Worm (Caenorhabditis elegans) whole organism, L4 larva: ENCODE results near the gene Y57G11B.2.

Source experiments
- F44E2.7 ChIP-seq: fragments of 200-800 bp; sonication (Bioruptor generic); IDR thresholded peaks from 2 replicates; pipeline ENCODE4 v2.1.2; 2022; ENCODE audit warnings: missing genetic modification characterization, missing compliant biosample characterization
- F49E8.2 ChIP-seq: sonication (generic microtip); optimal IDR thresholded peaks from 2 replicates; lab custom pipeline; 2016; ENCODE audit warnings: missing compliant biosample characterization, mild to moderate bottlenecking, missing genetic modification characterization, borderline replicate concordance
- R02D3.7 ChIP-seq: fragments of 150-350 bp; sonication (generic microtip); optimal IDR thresholded peaks from 3 replicates; lab custom pipeline; 2014; ENCODE audit warnings: missing biosample characterization, missing genetic modification characterization
- Y5F2A.4 ChIP-seq: fragments of 200-800 bp; sonication (Bioruptor generic); optimal IDR thresholded peaks from 2 replicates; lab custom pipeline; 2018; ENCODE audit warnings: mild to moderate bottlenecking, missing genetic modification characterization, missing compliant biosample characterization
- aha-1 ChIP-seq: fragments of 150-350 bp; peaks from one replicate; lab custom pipeline; 2014; ENCODE audit warnings: missing biosample characterization, missing genetic modification characterization
- aly-2 ChIP-seq: sonication (generic microtip); optimal IDR thresholded peaks from 2 replicates; lab custom pipeline; 2018; ENCODE audit warnings: missing biosample characterization, missing genetic modification characterization
- ceh-20 ChIP-seq: fragments of 200-800 bp; sonication (Bioruptor generic); IDR thresholded peaks from 2 replicates; pipeline ENCODE4 v1.3.6; 2022; ENCODE audit warnings: missing genetic modification reagents, missing genetic modification characterization, missing compliant biosample characterization
- daf-16 ChIP-seq, 3 experiments: sonication (generic microtip); optimal IDR thresholded peaks; 2 replicates each; lab custom pipeline; 2016 to 2017; ENCODE audit warnings: missing genetic modification characterization in 3 of 3, missing genetic modification reagents in 3 of 3, mild to moderate bottlenecking in 2 of 3, missing compliant biosample characterization in 2 of 3, missing biosample characterization in 1 of 3, moderate library complexity in 1 of 3
- egl-43 ChIP-seq: fragments of 200-800 bp; sonication (Bioruptor generic); IDR thresholded peaks from 2 replicates; pipeline ENCODE4 v1.3.6; 2022; ENCODE audit warnings: missing genetic modification reagents, missing genetic modification characterization, missing compliant biosample characterization
- hlh-11 ChIP-seq: fragments of 200-800 bp; sonication (Bioruptor generic); optimal IDR thresholded peaks from 2 replicates; lab custom pipeline; 2018; ENCODE audit warnings: mild to moderate bottlenecking, missing genetic modification characterization, missing compliant biosample characterization
- hmg-1.1 ChIP-seq: fragments of 200-800 bp; sonication (Bioruptor generic); IDR thresholded peaks from 2 replicates; pipeline ENCODE4 v1.3.6; 2022; ENCODE audit warnings: missing genetic modification reagents, missing genetic modification characterization, missing compliant biosample characterization
- lin-15B ChIP-seq: fragments of 150-350 bp; sonication (generic microtip); optimal IDR thresholded peaks from 3 replicates; lab custom pipeline; 2014; ENCODE audit warnings: missing biosample characterization, missing genetic modification characterization
- lir-3 ChIP-seq: sonication (generic microtip); optimal IDR thresholded peaks from 2 replicates; lab custom pipeline; 2016; ENCODE audit warnings: mild to moderate bottlenecking, missing genetic modification characterization, missing compliant biosample characterization
- madf-5 ChIP-seq, 2 experiments: fragments of 200-800 bp; sonication (Bioruptor generic); IDR thresholded peaks; 2 replicates each; pipeline ENCODE4 v1.3.6; 2022; ENCODE audit warnings: missing compliant biosample characterization in 2 of 2, missing genetic modification characterization in 2 of 2
- nhr-102 ChIP-seq: sonication (generic microtip); optimal IDR thresholded peaks from 2 replicates; lab custom pipeline; 2016; ENCODE audit warnings: mild to moderate bottlenecking, missing genetic modification characterization, moderate library complexity, missing compliant biosample characterization
- nhr-237 ChIP-seq: sonication (generic microtip); optimal IDR thresholded peaks from 2 replicates; lab custom pipeline; 2017; ENCODE audit warnings: missing biosample characterization, missing genetic modification characterization
- nhr-25 ChIP-seq: sonication (generic microtip); optimal IDR thresholded peaks from 2 replicates; lab custom pipeline; 2017; ENCODE audit warnings: missing genetic modification characterization, mild to moderate bottlenecking, missing compliant biosample characterization, antibody characterized with exemption, moderate library complexity, borderline replicate concordance; ENCODE audit not compliant: insufficient read depth
- nhr-76 ChIP-seq: fragments of 150-350 bp; optimal IDR thresholded peaks from 2 replicates; lab custom pipeline; 2014; ENCODE audit warnings: missing biosample characterization, missing genetic modification characterization
- pha-4 ChIP-seq, 2 experiments: fragments of 150-350 bp in 1 of 2; fragments of 200-800 bp in 1 of 2; sonication (Bioruptor generic) in 1 of 2; IDR thresholded peaks in 1 of 2; optimal IDR thresholded peaks in 1 of 2; 2 replicates each; pipeline versions ENCODE4 v1.3.6 to Lab custom; 2014 to 2022; ENCODE audit warnings: missing genetic modification characterization in 2 of 2, missing genetic modification reagents in 2 of 2, missing biosample characterization in 1 of 2, missing compliant biosample characterization in 1 of 2
- pqm-1 ChIP-seq: sonication (generic microtip); optimal IDR thresholded peaks from 2 replicates; lab custom pipeline; 2017; ENCODE audit warnings: missing biosample characterization, missing genetic modification characterization
- saeg-2 ChIP-seq: fragments of 200-800 bp; sonication (Bioruptor generic); IDR thresholded peaks from 2 replicates; pipeline ENCODE4 v1.3.6; 2022; ENCODE audit warnings: missing genetic modification reagents, missing genetic modification characterization, missing compliant biosample characterization
- skn-1 ChIP-seq: fragments of 150-350 bp; optimal IDR thresholded peaks from 2 replicates; lab custom pipeline; 2014; ENCODE audit warnings: missing biosample characterization, missing genetic modification characterization
- snpc-1.2 ChIP-seq: fragments of 200-800 bp; sonication (Bioruptor generic); IDR thresholded peaks from 2 replicates; pipeline ENCODE4 v1.3.6; 2022; ENCODE audit warnings: missing genetic modification reagents, missing genetic modification characterization, missing compliant biosample characterization
- spr-3 ChIP-seq: fragments of 200-800 bp; sonication (Bioruptor generic); optimal IDR thresholded peaks from 2 replicates; lab custom pipeline; 2018; ENCODE audit warnings: mild to moderate bottlenecking, missing genetic modification characterization, missing compliant biosample characterization
- unc-62 ChIP-seq, 3 experiments: fragments of 150-350 bp in 1 of 3; sonication (generic microtip); optimal IDR thresholded peaks in 2 of 3; peaks in 1 of 3; 1 replicate in 1 of 3; 2 replicates in 2 of 3; lab custom pipeline; 2014 to 2017; ENCODE audit warnings: missing biosample characterization in 3 of 3, missing genetic modification characterization in 3 of 3, missing genetic modification reagents in 3 of 3, missing genotype in 1 of 3
- zip-2 ChIP-seq: fragments of 150-350 bp; optimal IDR thresholded peaks from 2 replicates; lab custom pipeline; 2014; ENCODE audit warnings: missing biosample characterization, missing genetic modification characterization
- ztf-7 ChIP-seq: fragments of 150-350 bp; optimal IDR thresholded peaks from 2 replicates; lab custom pipeline; 2014; ENCODE audit warnings: missing biosample characterization, missing genetic modification characterization

The Y57G11B.2 gene

ce11 chrIV:14530031-14530430 lies 35.1 kb upstream of the Y57G11B.2 start:
- no peak for TF ChIP-seq aha-1 (tag; lab: Kevin White, UChicago)
- peak; percentile 66 for TF ChIP-seq snpc-1.2

- TF ChIP-seq pha-4 (GFP tag; IDR thresholded peaks at IDR 0.05; lab: Robert Waterston, UW) (no peak), pha-4 (tag; optimal IDR thresholded peaks at IDR 0.05; lab: Kevin White, UChicago) (no peak), spr-3 (no peak), pqm-1 (tag; lab: Kevin White, UChicago) (no peak), nhr-25 (no peak), hmg-1.1 (GFP tag; lab: Robert Waterston, UW) (no peak), saeg-2 (GFP tag; lab: Robert Waterston, UW) (no peak), aly-2 (no peak), R02D3.7 (tag; lab: Kevin White, UChicago) (no peak), nhr-102 (tag; lab: Kevin White, UChicago) (no peak), skn-1 (no peak), zip-2 (tag; lab: Kevin White, UChicago) (no peak), Y5F2A.4 (GFP tag; lab: Kevin White, UChicago) (no peak), snpc-1.2 (no peak), ceh-20 (GFP tag; lab: Robert Waterston, UW) (no peak), aha-1 (tag; lab: Kevin White, UChicago) (no peak), lin-15B (tag; lab: Kevin White, UChicago) (no peak)
- TF ChIP-seq, all 104 proteins: peak for 0
Observed at ce11 chrIV:14532366-14532765, 32.8 kb upstream of the Y57G11B.2 start.

ce11 chrIV:14534967-14535366 lies 30.2 kb upstream of the Y57G11B.2 start, which contains the start of gene T27E7.4:
TSS of gene T27E7.4 (minus strand) at chrIV:14535067.
- TF ChIP-seq lir-3 (tag; lab: Kevin White, UChicago), result no peak

ce11 chrIV:14536911-14537310 lies 28.3 kb upstream of the Y57G11B.2 start, which contains the start of gene T27E7.5:
TSS of gene T27E7.5 (plus strand) at chrIV:14537163.
- TF ChIP-seq unc-62 (GFP tag; optimal IDR thresholded peaks at IDR 0.05 in 1 of 2; lab: Kevin White, UChicago) (peak in 1 of 2 experiments; percentile 30), unc-62 (tag; optimal IDR thresholded peaks at IDR 0.05; lab: Kevin White, UChicago) (no peak), aha-1 (tag; lab: Kevin White, UChicago) (peak; percentile 91), nhr-237 (tag; lab: Kevin White, UChicago) (no peak)

ce11 chrIV:14542517-14542916 lies 22.6 kb upstream of the Y57G11B.2 start, which contains the start of gene pals-29:
TSS of gene pals-29 (minus strand) at chrIV:14542617.
- TF ChIP-seq nhr-76 (tag; lab: Kevin White, UChicago) (no peak), hmg-1.1 (GFP tag; lab: Robert Waterston, UW) (no peak), madf-5 (GFP tag; IDR thresholded peaks at IDR 0.05; lab: Robert Waterston, UW) (no peak), ztf-7 (tag; lab: Kevin White, UChicago) (no peak), Y5F2A.4 (GFP tag; lab: Kevin White, UChicago) (no peak), hlh-11 (tag; lab: Kevin White, UChicago) (no peak), F44E2.7 (GFP tag; lab: Robert Waterston, UW) (no peak), egl-43 (no peak), unc-62 (GFP tag; optimal IDR thresholded peaks at IDR 0.05 in 1 of 2; lab: Kevin White, UChicago) (no peak), unc-62 (tag; optimal IDR thresholded peaks at IDR 0.05; lab: Kevin White, UChicago) (no peak), spr-3 (no peak)

- TF ChIP-seq aha-1 (tag; lab: Kevin White, UChicago) (peak; percentile 55), F49E8.2 (tag; lab: Kevin White, UChicago) (no peak)
Observed at ce11 chrIV:14547292-14547691, 17.9 kb upstream of the Y57G11B.2 start.

ce11 chrIV:14549308-14549707 lies 15.9 kb upstream of the Y57G11B.2 start, which contains the start of gene T27E7.9:
TSS of gene T27E7.9 (minus strand) at chrIV:14549408.
- TF ChIP-seq spr-3, result no peak
- TF ChIP-seq daf-16 (GFP tag; optimal IDR thresholded peaks at IDR 0.05; lab: Kevin White, UChicago), result no peak
- TF ChIP-seq daf-16 (tag; optimal IDR thresholded peaks at IDR 0.05; lab: Kevin White, UChicago), result no peak
